Worm (Caenorhabditis elegans) whole organism, L2 larva: ENCODE data around the gene sri-57.

Experiments used
- C34F6.9 ChIP-seq: fragments of 150-350 bp; optimal IDR thresholded peaks from 2 replicates; lab custom pipeline; 2014; ENCODE audit warnings: missing biosample characterization, missing genetic modification characterization
- R02D3.7 ChIP-seq: fragments of 150-350 bp; optimal IDR thresholded peaks from 2 replicates; lab custom pipeline; 2014; ENCODE audit warnings: missing biosample characterization, missing genetic modification characterization
- aly-2 ChIP-seq: fragments of 150-350 bp; optimal IDR thresholded peaks from 2 replicates; lab custom pipeline; 2014; ENCODE audit warnings: missing biosample characterization, missing genetic modification characterization
- ceh-16 ChIP-seq: fragments of 150-350 bp; optimal IDR thresholded peaks from 2 replicates; lab custom pipeline; 2014; ENCODE audit warnings: missing biosample characterization, missing genetic modification characterization
- gmeb-1 ChIP-seq: fragments of 150-350 bp; optimal IDR thresholded peaks from 2 replicates; lab custom pipeline; 2014; ENCODE audit warnings: missing biosample characterization, missing genetic modification characterization
- lin-39 ChIP-seq: fragments of 150-350 bp; optimal IDR thresholded peaks from 2 replicates; lab custom pipeline; 2014; ENCODE audit warnings: missing biosample characterization, missing genetic modification reagents, missing genetic modification characterization
- mab-5 ChIP-seq: fragments of 150-350 bp; optimal IDR thresholded peaks from 2 replicates; lab custom pipeline; 2014; ENCODE audit warnings: missing biosample characterization, missing genetic modification characterization
- nhr-237 ChIP-seq: fragments of 150-350 bp; optimal IDR thresholded peaks from 2 replicates; lab custom pipeline; 2014; ENCODE audit warnings: missing biosample characterization, missing genetic modification characterization
- nhr-25 ChIP-seq: fragments of 150-350 bp; sonication (generic microtip); optimal IDR thresholded peaks from 3 replicates; lab custom pipeline; 2014; ENCODE audit warnings: missing biosample characterization, missing genetic modification characterization
- nhr-77 ChIP-seq: fragments of 150-350 bp; optimal IDR thresholded peaks from 2 replicates; lab custom pipeline; 2014; ENCODE audit warnings: missing biosample characterization, missing genetic modification characterization
- peb-1 ChIP-seq: fragments of 150-350 bp; optimal IDR thresholded peaks from 2 replicates; lab custom pipeline; 2014; ENCODE audit warnings: missing biosample characterization, missing genetic modification characterization
- unc-39 ChIP-seq: fragments of 150-350 bp; optimal IDR thresholded peaks from 2 replicates; lab custom pipeline; 2014; ENCODE audit warnings: missing biosample characterization, missing genetic modification characterization
- unc-55 ChIP-seq: fragments of 150-350 bp; sonication (generic microtip); optimal IDR thresholded peaks from 3 replicates; lab custom pipeline; 2014; ENCODE audit warnings: missing biosample characterization, missing genetic modification reagents, missing genetic modification characterization
- zag-1 ChIP-seq: fragments of 150-350 bp; optimal IDR thresholded peaks from 2 replicates; lab custom pipeline; 2014; ENCODE audit warnings: missing biosample characterization, missing genetic modification characterization

- TF ChIP-seq C34F6.9 (tag; lab: Kevin White, UChicago): peak; percentile 81
- TF ChIP-seq nhr-25 (tag; lab: Kevin White, UChicago): no peak
- TF ChIP-seq gmeb-1 (tag; lab: Kevin White, UChicago): no peak
- no peak for TF ChIP-seq aly-2 (tag; lab: Kevin White, UChicago)
- no peak for TF ChIP-seq peb-1 (tag; lab: Kevin White, UChicago)
- TF ChIP-seq R02D3.7 (tag; lab: Kevin White, UChicago): no peak
- no peak for TF ChIP-seq ceh-16
- TF ChIP-seq mab-5 (tag; lab: Kevin White, UChicago): no peak
- TF ChIP-seq nhr-237: no peak
- no peak for TF ChIP-seq lin-39 (tag; lab: Kevin White, UChicago)
- no peak for TF ChIP-seq nhr-77 (tag; lab: Kevin White, UChicago)
- TF ChIP-seq unc-55 (GFP tag; lab: Kevin White, UChicago): peak; percentile 61
- no peak for TF ChIP-seq unc-39 (tag; lab: Kevin White, UChicago)
- no peak for TF ChIP-seq zag-1 (tag; lab: Kevin White, UChicago)
Measured at ce11 chrII:2649015-2649414, 23.2 kb downstream of the sri-57 start.
